Fruit fly (Drosophila melanogaster): ENCODE results near the gene CG4822.

The CG4822 gene

dm6 chr2L:107032-107431 is 14.5 kb downstream of the CG4822 start:
- TF ChIP-seq Myb (GFP tag; optimal IDR thresholded peaks at IDR 0.05) (no peak), disco-r (GFP tag; optimal IDR thresholded peaks at IDR 0.05) (no peak), tgo (GFP tag; IDR thresholded peaks at IDR 0.05) (no peak), sug (tag; optimal IDR thresholded peaks at IDR 0.05) (peak; percentile 81), D19A (tag; optimal IDR thresholded peaks at IDR 0.05) (no peak), Med (GFP tag) (peak; percentile 38), Pdp1 (GFP tag; optimal IDR thresholded peaks at IDR 0.05) (peak in 1 of 2 experiments; percentile 48), CG1832 (GFP tag; optimal IDR thresholded peaks at IDR 0.05) (no peak), CG34376 (GFP tag; optimal IDR thresholded peaks at IDR 0.05) (peak; percentile 42), CG6791 (GFP tag; IDR thresholded peaks at IDR 0.05; ENCODE audit: partially characterized antibody) (0 out of 3 replicates have a peak, but pooled peaks have one; percentile 9), gfzf (GFP tag; optimal IDR thresholded peaks at IDR 0.05) (peak; percentile 25)

dm6 chr2L:106540-106939 is 15.0 kb downstream of the CG4822 start, which contains the start of the genes Nhe1 and Sam-S:
TSS of gene Nhe1 (minus strand) at chr2L:106732.
TSS of gene Sam-S (plus strand) at chr2L:106903.
- TF ChIP-seq bcd (GFP tag; optimal IDR thresholded peaks at IDR 0.05) = no peak
- TF ChIP-seq unc-4 (GFP tag; IDR thresholded peaks at IDR 0.05; ENCODE audit: partially characterized antibody) = 0 out of 2 replicates have a peak, but pooled peaks have one; percentile 35
- no peak for TF ChIP-seq Sin3A (optimal IDR thresholded peaks at IDR 0.05)
- no peak for TF ChIP-seq YL-1 (GFP tag; optimal IDR thresholded peaks at IDR 0.05)
- TF ChIP-seq CG14710 (tag; optimal IDR thresholded peaks at IDR 0.05) = no peak
- TF ChIP-seq so (GFP tag; IDR thresholded peaks at IDR 0.05) = no peak
- TF ChIP-seq ap (GFP tag; IDR thresholded peaks at IDR 0.05) = no peak
- TF ChIP-seq CG17385 (GFP tag; optimal IDR thresholded peaks at IDR 0.05) = no peak
- peak; percentile 89 for TF ChIP-seq E2f2 (GFP tag; IDR thresholded peaks at IDR 0.05)
- TF ChIP-seq CG12299 (tag; optimal IDR thresholded peaks at IDR 0.05) = no peak
- TF ChIP-seq CG18262 (tag; optimal IDR thresholded peaks at IDR 0.05) = no peak
- no peak for TF ChIP-seq chn (GFP tag; optimal IDR thresholded peaks at IDR 0.05)
- TF ChIP-seq slp2 (GFP tag; optimal IDR thresholded peaks at IDR 0.05) = no peak
- TF ChIP-seq Jarid2 (GFP tag; optimal IDR thresholded peaks at IDR 0.05) = no peak
- TF ChIP-seq prd (optimal IDR thresholded peaks at IDR 0.05) = no peak
- no peak for TF ChIP-seq prd (GFP tag; IDR thresholded peaks at IDR 0.05)
- peak in 1 of 2 experiments; percentile 78 for TF ChIP-seq crp (GFP tag; optimal IDR thresholded peaks at IDR 0.05)
- TF ChIP-seq Sry-δ (GFP tag; optimal IDR thresholded peaks at IDR 0.05) = peak; percentile 22
- TF ChIP-seq nmo (GFP tag; optimal IDR thresholded peaks at IDR 0.05) = no peak
- no peak for TF ChIP-seq Fer3 (tag; optimal IDR thresholded peaks at IDR 0.05)
- TF ChIP-seq CG17802 (tag; optimal IDR thresholded peaks at IDR 0.05) = no peak
- TF ChIP-seq CG4424 (GFP tag; optimal IDR thresholded peaks at IDR 0.05) = no peak
- no peak for TF ChIP-seq odd (GFP tag; optimal IDR thresholded peaks at IDR 0.05)
- TF ChIP-seq Adf1 (GFP tag; IDR thresholded peaks at IDR 0.05) = no peak
- TF ChIP-seq chinmo (GFP tag; IDR thresholded peaks at IDR 0.05; ENCODE audit: partially characterized antibody) = no peak
- no peak for TF ChIP-seq dati (GFP tag; IDR thresholded peaks at IDR 0.05)
- no peak for TF ChIP-seq hth (optimal IDR thresholded peaks at IDR 0.05)
- no peak for TF ChIP-seq CG14860 (GFP tag; IDR thresholded peaks at IDR 0.05; ENCODE audit: partially characterized antibody)
- no peak for TF ChIP-seq CG6854 (GFP tag; optimal IDR thresholded peaks at IDR 0.05)
- TF ChIP-seq Six4 (GFP tag; optimal IDR thresholded peaks at IDR 0.05) = no peak
- peak; percentile 15 for TF ChIP-seq twi (tag; optimal IDR thresholded peaks at IDR 0.05)
- no peak for TF ChIP-seq CG10431 (GFP tag; optimal IDR thresholded peaks at IDR 0.05)
- TF ChIP-seq Ets97D (GFP tag; optimal IDR thresholded peaks at IDR 0.05) = peak; percentile 6
- TF ChIP-seq Dek (tag; optimal IDR thresholded peaks at IDR 0.05) = no peak
- peak; percentile 9 for TF ChIP-seq trem (tag; optimal IDR thresholded peaks at IDR 0.05)
- TF ChIP-seq CG32767 (GFP tag; IDR thresholded peaks at IDR 0.05) = no peak
- TF ChIP-seq Antp (GFP tag; optimal IDR thresholded peaks at IDR 0.05) = no peak
- TF ChIP-seq Nf-YA (GFP tag; IDR thresholded peaks at IDR 0.05) = no peak
- TF ChIP-seq Med (GFP tag) = no peak
- no peak for TF ChIP-seq CG9609 (GFP tag; optimal IDR thresholded peaks at IDR 0.05)
- no peak for TF ChIP-seq Hsf (GFP tag; optimal IDR thresholded peaks at IDR 0.05)

Measured in whole organism, embryonic.